Worm (Caenorhabditis elegans) whole organism, L4/young adult: ENCODE data around the gene tsp-10.

Source experiments
- W03F9.2 ChIP-seq: fragments of 150-350 bp; optimal IDR thresholded peaks from 2 replicates; lab custom pipeline; 2014; ENCODE audit warnings: missing biosample characterization, missing genetic modification characterization
- dao-5 ChIP-seq: sonication (generic microtip); optimal IDR thresholded peaks from 2 replicates; lab custom pipeline; 2016; ENCODE audit warnings: missing genotype, missing genetic modification characterization, moderate library complexity, missing compliant biosample characterization
- him-1 ChIP-seq: sonication (generic microtip); optimal IDR thresholded peaks from 2 replicates; lab custom pipeline; 2016; ENCODE audit warnings: missing genotype, missing genetic modification reagents, missing genetic modification characterization, missing compliant biosample characterization

DNA sequence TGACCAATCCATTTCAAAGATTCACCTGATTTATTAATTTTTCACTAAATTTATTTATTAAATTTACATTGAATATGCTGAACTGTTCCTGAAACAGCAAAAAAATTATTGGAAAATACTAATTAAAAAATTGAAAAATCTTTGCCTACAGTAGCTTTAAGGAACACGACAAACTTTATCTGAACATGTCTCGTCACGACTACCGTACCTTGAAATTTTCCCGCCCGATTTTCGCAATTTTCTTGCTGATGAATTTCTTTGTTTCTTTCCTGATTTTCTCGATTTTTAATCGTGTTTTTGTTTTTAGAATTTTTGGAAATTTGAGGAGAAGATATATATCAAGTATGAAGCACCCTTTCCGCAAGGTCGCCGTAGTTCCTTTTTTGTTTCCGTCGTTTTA lies 35.5 kb upstream of the tsp-10 start:
- TF ChIP-seq him-1 (tag; lab: Kevin White, UChicago) (no peak), dao-5 (no peak), W03F9.2 (tag; lab: Kevin White, UChicago) (no peak)
